Worm (Caenorhabditis elegans): ENCODE data around the gene cyp-33C3.
"Not testable (repeated sequence)": the region's sequence is repeated elsewhere in the genome, so short reads cannot be mapped to it uniquely, and the experiment has no call there.

Gene cyp-33C3

ce11 chrV:2251774-2252173, 9.2 kb downstream of the cyp-33C3 start:
- TF ChIP-seq B0310.2 (tag; optimal IDR thresholded peaks at IDR 0.05): no peak
- no peak for TF ChIP-seq ama-1 (optimal IDR thresholded peaks at IDR 0.05)
- no peak for TF ChIP-seq F13C5.2 (tag; optimal IDR thresholded peaks at IDR 0.05)
- TF ChIP-seq pes-1 (GFP tag; IDR thresholded peaks at IDR 0.05): no peak
- no peak for TF ChIP-seq tbx-37 (GFP tag; conservative IDR thresholded peaks at IDR 0.05)
- no peak for TF ChIP-seq hmg-4 (GFP tag; optimal IDR thresholded peaks at IDR 0.05)
- TF ChIP-seq scrt-1 (GFP tag; IDR thresholded peaks at IDR 0.05): no peak
- no peak for TF ChIP-seq ceh-36 (tag; optimal IDR thresholded peaks at IDR 0.05)
- TF ChIP-seq tbx-11 (GFP tag; IDR thresholded peaks at IDR 0.05): no peak
- TF ChIP-seq ceh-13 (GFP tag; optimal IDR thresholded peaks at IDR 0.05): no peak
- no peak for TF ChIP-seq tra-4 (tag; optimal IDR thresholded peaks at IDR 0.05)
- TF ChIP-seq flt-1 (GFP tag; IDR thresholded peaks at IDR 0.05): no peak
- TF ChIP-seq sea-1 (GFP tag; conservative IDR thresholded peaks at IDR 0.05): no peak
- TF ChIP-seq ets-7 (tag; optimal IDR thresholded peaks at IDR 0.05): no peak
- TF ChIP-seq hnd-1 (tag; optimal IDR thresholded peaks at IDR 0.05): no peak
- TF ChIP-seq aly-1 (tag; optimal IDR thresholded peaks at IDR 0.05): no peak
- no peak for TF ChIP-seq hmbx-1 (tag; optimal IDR thresholded peaks at IDR 0.05)

- TF ChIP-seq tra-4 (tag; optimal IDR thresholded peaks at IDR 0.05) (no peak), sea-1 (GFP tag; conservative IDR thresholded peaks at IDR 0.05) (no peak), B0310.2 (tag; optimal IDR thresholded peaks at IDR 0.05) (no peak), ets-7 (tag; optimal IDR thresholded peaks at IDR 0.05) (no peak), hnd-1 (tag; optimal IDR thresholded peaks at IDR 0.05) (no peak), tbx-11 (GFP tag; IDR thresholded peaks at IDR 0.05) (no peak), pes-1 (GFP tag; IDR thresholded peaks at IDR 0.05) (no peak), ama-1 (optimal IDR thresholded peaks at IDR 0.05) (no peak), F13C5.2 (tag; optimal IDR thresholded peaks at IDR 0.05) (no peak), scrt-1 (GFP tag; IDR thresholded peaks at IDR 0.05) (no peak), hmg-4 (GFP tag; optimal IDR thresholded peaks at IDR 0.05) (no peak), ceh-13 (GFP tag; optimal IDR thresholded peaks at IDR 0.05) (no peak), aly-1 (tag; optimal IDR thresholded peaks at IDR 0.05) (no peak)
Observed at ce11 chrV:2254553-2255124, 12.1 kb downstream of the cyp-33C3 start, which contains the start of gene str-253. TSS of gene str-253 (minus strand) at chrV:2254603.

- not testable (repeated sequence) for TF ChIP-seq ceh-13 (GFP tag; optimal IDR thresholded peaks at IDR 0.05); ceh-36 (tag; optimal IDR thresholded peaks at IDR 0.05); hmg-4 (GFP tag; optimal IDR thresholded peaks at IDR 0.05)
Observed at ce11 chrV:2255191-2255590, 12.6 kb downstream of the cyp-33C3 start, which contains the start of gene F41B5.1. TSS of gene F41B5.1 (plus strand) at chrV:2255533.

ce11 chrV:2259750-2260149, 17.2 kb downstream of the cyp-33C3 start, which contains the start of gene nhr-182:
TSS of gene nhr-182 (minus strand) at chrV:2259927.
- TF ChIP-seq F13C5.2 (tag; optimal IDR thresholded peaks at IDR 0.05): no peak
- TF ChIP-seq hmg-4 (GFP tag; optimal IDR thresholded peaks at IDR 0.05): no peak

- TF ChIP-seq ama-1 (optimal IDR thresholded peaks at IDR 0.05): no peak
- TF ChIP-seq F13C5.2 (tag; optimal IDR thresholded peaks at IDR 0.05): no peak
- no peak for TF ChIP-seq ceh-13 (GFP tag; optimal IDR thresholded peaks at IDR 0.05)
- TF ChIP-seq pes-1 (GFP tag; IDR thresholded peaks at IDR 0.05): no peak
- TF ChIP-seq hmg-4 (GFP tag; optimal IDR thresholded peaks at IDR 0.05): no peak
- TF ChIP-seq hmbx-1 (tag; optimal IDR thresholded peaks at IDR 0.05): no peak
- no peak for TF ChIP-seq scrt-1 (GFP tag; IDR thresholded peaks at IDR 0.05)
- TF ChIP-seq aly-1 (tag; optimal IDR thresholded peaks at IDR 0.05): no peak
- no peak for TF ChIP-seq flt-1 (GFP tag; IDR thresholded peaks at IDR 0.05)
- TF ChIP-seq sea-1 (GFP tag; conservative IDR thresholded peaks at IDR 0.05): no peak
- TF ChIP-seq B0310.2 (tag; optimal IDR thresholded peaks at IDR 0.05): no peak
- no peak for TF ChIP-seq hnd-1 (tag; optimal IDR thresholded peaks at IDR 0.05)
Observed at ce11 chrV:2260660-2261059, 18.1 kb downstream of the cyp-33C3 start, which contains the start of gene F41B5.12. TSS of gene F41B5.12 (plus strand) at chrV:2260960.

ce11 chrV:2264455-2264854, 21.9 kb downstream of the cyp-33C3 start, which contains the start of gene nhr-183:
TSS of gene nhr-183 (minus strand) at chrV:2264634.
- no peak for TF ChIP-seq hnd-1 (tag; optimal IDR thresholded peaks at IDR 0.05)
- no peak for TF ChIP-seq pes-1 (GFP tag; IDR thresholded peaks at IDR 0.05)
- no peak for TF ChIP-seq ceh-13 (GFP tag; optimal IDR thresholded peaks at IDR 0.05)
- no peak for TF ChIP-seq ama-1 (optimal IDR thresholded peaks at IDR 0.05)
- TF ChIP-seq tbx-37 (GFP tag; conservative IDR thresholded peaks at IDR 0.05): no peak
- no peak for TF ChIP-seq ceh-36 (tag; optimal IDR thresholded peaks at IDR 0.05)
- TF ChIP-seq hmbx-1 (tag; optimal IDR thresholded peaks at IDR 0.05): no peak
- TF ChIP-seq aly-1 (tag; optimal IDR thresholded peaks at IDR 0.05): no peak
- no peak for TF ChIP-seq F13C5.2 (tag; optimal IDR thresholded peaks at IDR 0.05)
- no peak for TF ChIP-seq tbx-11 (GFP tag; IDR thresholded peaks at IDR 0.05)

- TF ChIP-seq sea-1 (GFP tag; conservative IDR thresholded peaks at IDR 0.05) (no peak), ceh-13 (GFP tag; optimal IDR thresholded peaks at IDR 0.05) (no peak), flt-1 (GFP tag; IDR thresholded peaks at IDR 0.05) (no peak), ama-1 (optimal IDR thresholded peaks at IDR 0.05) (no peak), hmg-4 (GFP tag; optimal IDR thresholded peaks at IDR 0.05) (no peak), ets-7 (tag; optimal IDR thresholded peaks at IDR 0.05) (no peak), tra-4 (tag; optimal IDR thresholded peaks at IDR 0.05) (no peak), B0310.2 (tag; optimal IDR thresholded peaks at IDR 0.05) (no peak), aly-1 (tag; optimal IDR thresholded peaks at IDR 0.05) (no peak), tbx-37 (GFP tag; conservative IDR thresholded peaks at IDR 0.05) (no peak), scrt-1 (GFP tag; IDR thresholded peaks at IDR 0.05) (no peak)
Observed at ce11 chrV:2264925-2265324, 22.3 kb downstream of the cyp-33C3 start.

ce11 chrV:2266958-2267357, 24.4 kb downstream of the cyp-33C3 start, which contains the start of gene nhr-275:
TSS of gene nhr-275 (minus strand) at chrV:2267058.
- TF ChIP-seq sea-1 (GFP tag; conservative IDR thresholded peaks at IDR 0.05) (no peak), flt-1 (GFP tag; IDR thresholded peaks at IDR 0.05) (no peak), tra-4 (tag; optimal IDR thresholded peaks at IDR 0.05) (no peak), hmg-4 (GFP tag; optimal IDR thresholded peaks at IDR 0.05) (no peak), hmbx-1 (tag; optimal IDR thresholded peaks at IDR 0.05) (no peak), ceh-13 (GFP tag; optimal IDR thresholded peaks at IDR 0.05) (no peak), hnd-1 (tag; optimal IDR thresholded peaks at IDR 0.05) (no peak), tbx-37 (GFP tag; conservative IDR thresholded peaks at IDR 0.05) (no peak), ceh-36 (tag; optimal IDR thresholded peaks at IDR 0.05) (no peak), F13C5.2 (tag; optimal IDR thresholded peaks at IDR 0.05) (no peak), aly-1 (tag; optimal IDR thresholded peaks at IDR 0.05) (no peak), ama-1 (optimal IDR thresholded peaks at IDR 0.05) (no peak), pes-1 (GFP tag; IDR thresholded peaks at IDR 0.05) (no peak), tbx-11 (GFP tag; IDR thresholded peaks at IDR 0.05) (no peak), B0310.2 (tag; optimal IDR thresholded peaks at IDR 0.05) (no peak), ets-7 (tag; optimal IDR thresholded peaks at IDR 0.05) (no peak), scrt-1 (GFP tag; IDR thresholded peaks at IDR 0.05) (no peak)
